Worm (Caenorhabditis elegans) whole organism, L4 larva: ENCODE results near the gene sumv-2.

Experiments
- F10B5.3 ChIP-seq: sonication (generic microtip); optimal IDR thresholded peaks from 2 replicates; lab custom pipeline; 2016; ENCODE audit warnings: mild to moderate bottlenecking, missing genetic modification characterization, missing compliant biosample characterization
- F26F4.8 ChIP-seq: fragments of 200-800 bp; sonication (Bioruptor generic); conservative IDR thresholded peaks from 2 replicates; pipeline ENCODE4 v1.3.6; 2022; ENCODE audit warnings: missing genetic modification characterization, missing compliant biosample characterization
- F37D6.2 ChIP-seq: sonication (generic microtip); optimal IDR thresholded peaks from 2 replicates; lab custom pipeline; 2016; ENCODE audit warnings: mild to moderate bottlenecking, missing genetic modification characterization, missing compliant biosample characterization
- R02D3.7 ChIP-seq: fragments of 150-350 bp; sonication (generic microtip); optimal IDR thresholded peaks from 3 replicates; lab custom pipeline; 2014; ENCODE audit warnings: missing biosample characterization, missing genetic modification characterization
- T20F7.1 ChIP-seq: fragments of 200-800 bp; sonication (Bioruptor generic); optimal IDR thresholded peaks from 2 replicates; lab custom pipeline; 2018; ENCODE audit warnings: mild to moderate bottlenecking, missing genetic modification characterization, missing compliant biosample characterization
- Y48G9A.11 ChIP-seq: fragments of 200-800 bp; sonication (Bioruptor generic); IDR thresholded peaks from 2 replicates; pipeline ENCODE4 v1.3.6; 2022; ENCODE audit warnings: missing genetic modification reagents, missing genetic modification characterization, missing compliant biosample characterization
- ZK546.5 ChIP-seq, 2 experiments: sonication (generic microtip); optimal IDR thresholded peaks; 2 replicates each; lab custom pipeline; 2017; ENCODE audit warnings: missing biosample characterization in 2 of 2, missing genetic modification characterization in 2 of 2
- aha-1 ChIP-seq: fragments of 150-350 bp; peaks from one replicate; lab custom pipeline; 2014; ENCODE audit warnings: missing biosample characterization, missing genetic modification characterization
- aly-2 ChIP-seq: sonication (generic microtip); optimal IDR thresholded peaks from 2 replicates; lab custom pipeline; 2018; ENCODE audit warnings: missing biosample characterization, missing genetic modification characterization
- ceh-20 ChIP-seq: fragments of 200-800 bp; sonication (Bioruptor generic); IDR thresholded peaks from 2 replicates; pipeline ENCODE4 v1.3.6; 2022; ENCODE audit warnings: missing genetic modification reagents, missing genetic modification characterization, missing compliant biosample characterization
- ceh-28 ChIP-seq: fragments of 150-350 bp; optimal IDR thresholded peaks from 2 replicates; lab custom pipeline; 2014; ENCODE audit warnings: missing biosample characterization, missing genetic modification reagents, missing genetic modification characterization
- ceh-44 ChIP-seq: fragments of 200-800 bp; sonication (Bioruptor generic); IDR thresholded peaks from 2 replicates; pipeline ENCODE4 v1.3.6; 2022; ENCODE audit warnings: missing genetic modification reagents, missing genetic modification characterization, missing compliant biosample characterization
- ceh-82 ChIP-seq: sonication (generic microtip); optimal IDR thresholded peaks from 2 replicates; lab custom pipeline; 2017; ENCODE audit warnings: missing biosample characterization, missing genetic modification characterization
- ces-1 ChIP-seq: fragments of 150-350 bp; sonication (generic microtip); optimal IDR thresholded peaks from 4 replicates; lab custom pipeline; 2014; ENCODE audit warnings: missing biosample characterization, missing genetic modification reagents, missing genetic modification characterization
- daf-12 ChIP-seq: fragments of 150-350 bp; optimal IDR thresholded peaks from 2 replicates; lab custom pipeline; 2014; ENCODE audit warnings: missing biosample characterization, missing genetic modification reagents, missing genetic modification characterization
- daf-19 ChIP-seq: fragments of 200-800 bp; sonication (Bioruptor generic); conservative IDR thresholded peaks from 2 replicates; pipeline ENCODE4 v1.3.6; 2022; ENCODE audit warnings: missing genetic modification characterization, missing compliant biosample characterization
- dmd-6 ChIP-seq: fragments of 200-800 bp; sonication (Bioruptor generic); IDR thresholded peaks from 2 replicates; pipeline ENCODE4 v1.3.6; 2022; ENCODE audit warnings: missing genetic modification reagents, missing genetic modification characterization, missing compliant biosample characterization
- dmd-8 ChIP-seq: fragments of 200-800 bp; sonication (Bioruptor generic); IDR thresholded peaks from 2 replicates; pipeline ENCODE4 v1.3.6; 2022; ENCODE audit warnings: missing genetic modification characterization, missing compliant biosample characterization
- dmd-9 ChIP-seq: fragments of 200-800 bp; sonication (Bioruptor generic); IDR thresholded peaks from 2 replicates; pipeline ENCODE4 v1.3.6; 2022; ENCODE audit warnings: missing genetic modification reagents, missing genetic modification characterization, missing compliant biosample characterization
- egl-27 ChIP-seq: sonication (generic microtip); optimal IDR thresholded peaks from 3 replicates; lab custom pipeline; 2017; ENCODE audit warnings: missing biosample characterization, missing genetic modification reagents, missing genetic modification characterization
- hif-1 ChIP-seq, 2 experiments: sonication (generic microtip); optimal IDR thresholded peaks; 2 replicates each; lab custom pipeline; 2016 to 2017; ENCODE audit warnings: missing compliant biosample characterization in 2 of 2, missing genetic modification characterization in 2 of 2, missing genetic modification reagents in 2 of 2, missing genotype in 2 of 2, mild to moderate bottlenecking in 1 of 2
- hlh-30 ChIP-seq: sonication (generic microtip); optimal IDR thresholded peaks from 2 replicates; lab custom pipeline; 2017; ENCODE audit warnings: antibody characterized with exemption, mild to moderate bottlenecking, missing genetic modification characterization, missing compliant biosample characterization; ENCODE audit not compliant: insufficient read depth
- lin-1 ChIP-seq: fragments of 200-800 bp; sonication (Bioruptor generic); IDR thresholded peaks from 2 replicates; pipeline ENCODE4 v1.3.6; 2022; ENCODE audit warnings: missing genetic modification reagents, missing genetic modification characterization, missing compliant biosample characterization
- lin-38 ChIP-seq: fragments of 200-800 bp; sonication (Bioruptor generic); IDR thresholded peaks from 2 replicates; pipeline ENCODE4 v1.3.6; 2022; ENCODE audit warnings: missing genetic modification reagents, missing genetic modification characterization, missing compliant biosample characterization
- lsy-2 ChIP-seq, 2 experiments: fragments of 150-350 bp in 1 of 2; sonication (generic microtip) in 1 of 2; optimal IDR thresholded peaks; 2 replicates each; lab custom pipeline; 2014 to 2017; ENCODE audit warnings: missing biosample characterization in 2 of 2, missing genetic modification characterization in 2 of 2
- madf-5 ChIP-seq, 2 experiments: fragments of 200-800 bp; sonication (Bioruptor generic); IDR thresholded peaks; 2 replicates each; pipeline ENCODE4 v1.3.6; 2022; ENCODE audit warnings: missing compliant biosample characterization in 2 of 2, missing genetic modification characterization in 2 of 2
- madf-9 ChIP-seq: fragments of 200-800 bp; sonication (Bioruptor generic); conservative IDR thresholded peaks from 2 replicates; pipeline ENCODE4 v1.3.6; 2022; ENCODE audit warnings: missing genetic modification reagents, missing genetic modification characterization, missing compliant biosample characterization
- mes-2 ChIP-seq: sonication (generic microtip); optimal IDR thresholded peaks from 2 replicates; lab custom pipeline; 2016; ENCODE audit warnings: missing genotype, mild to moderate bottlenecking, missing genetic modification characterization, missing compliant biosample characterization; ENCODE audit not compliant: poor library complexity, severe bottlenecking
- nhr-111 ChIP-seq: fragments of 200-800 bp; sonication (Bioruptor generic); optimal IDR thresholded peaks from 2 replicates; lab custom pipeline; 2018; ENCODE audit warnings: mild to moderate bottlenecking, missing genetic modification characterization, missing compliant biosample characterization
- nhr-25 ChIP-seq: sonication (generic microtip); optimal IDR thresholded peaks from 2 replicates; lab custom pipeline; 2017; ENCODE audit warnings: missing genetic modification characterization, mild to moderate bottlenecking, missing compliant biosample characterization, antibody characterized with exemption, moderate library complexity, borderline replicate concordance; ENCODE audit not compliant: insufficient read depth
- nhr-41 ChIP-seq: fragments of 200-800 bp; sonication (Bioruptor generic); IDR thresholded peaks from 2 replicates; pipeline ENCODE4 v1.3.6; 2022; ENCODE audit warnings: missing genetic modification reagents, missing genetic modification characterization, missing compliant biosample characterization
- nhr-42 ChIP-seq: fragments of 200-800 bp; sonication (Bioruptor generic); IDR thresholded peaks from 2 replicates; pipeline ENCODE4 v1.3.6; 2022; ENCODE audit warnings: missing genetic modification characterization, missing compliant biosample characterization
- nhr-76 ChIP-seq: fragments of 150-350 bp; optimal IDR thresholded peaks from 2 replicates; lab custom pipeline; 2014; ENCODE audit warnings: missing biosample characterization, missing genetic modification characterization
- nhr-77 ChIP-seq: fragments of 150-350 bp; optimal IDR thresholded peaks from 2 replicates; lab custom pipeline; 2014; ENCODE audit warnings: missing biosample characterization, missing genetic modification characterization
- pha-4 ChIP-seq, 2 experiments: fragments of 150-350 bp in 1 of 2; fragments of 200-800 bp in 1 of 2; sonication (Bioruptor generic) in 1 of 2; IDR thresholded peaks in 1 of 2; optimal IDR thresholded peaks in 1 of 2; 2 replicates each; pipeline versions ENCODE4 v1.3.6 to Lab custom; 2014 to 2022; ENCODE audit warnings: missing genetic modification characterization in 2 of 2, missing genetic modification reagents in 2 of 2, missing biosample characterization in 1 of 2, missing compliant biosample characterization in 1 of 2
- rbr-2 ChIP-seq: sonication (generic microtip); optimal IDR thresholded peaks from 2 replicates; lab custom pipeline; 2016; ENCODE audit warnings: missing genotype, missing genetic modification characterization, missing compliant biosample characterization
- sdz-12 ChIP-seq: fragments of 200-800 bp; sonication (Bioruptor generic); optimal IDR thresholded peaks from 2 replicates; lab custom pipeline; 2018; ENCODE audit warnings: mild to moderate bottlenecking, missing genetic modification characterization, missing compliant biosample characterization
- set-16 ChIP-seq: fragments of 200-800 bp; sonication (Bioruptor generic); IDR thresholded peaks from 2 replicates; pipeline ENCODE4 v1.3.6; 2022; ENCODE audit warnings: missing genetic modification reagents, missing genetic modification characterization, missing compliant biosample characterization
- skn-1 ChIP-seq: fragments of 150-350 bp; optimal IDR thresholded peaks from 2 replicates; lab custom pipeline; 2014; ENCODE audit warnings: missing biosample characterization, missing genetic modification characterization
- snpc-1.2 ChIP-seq: fragments of 200-800 bp; sonication (Bioruptor generic); IDR thresholded peaks from 2 replicates; pipeline ENCODE4 v1.3.6; 2022; ENCODE audit warnings: missing genetic modification reagents, missing genetic modification characterization, missing compliant biosample characterization
- spr-3 ChIP-seq: fragments of 200-800 bp; sonication (Bioruptor generic); optimal IDR thresholded peaks from 2 replicates; lab custom pipeline; 2018; ENCODE audit warnings: mild to moderate bottlenecking, missing genetic modification characterization, missing compliant biosample characterization
- unc-130 ChIP-seq: sonication (generic microtip); optimal IDR thresholded peaks from 2 replicates; lab custom pipeline; 2016; ENCODE audit warnings: missing genetic modification reagents, missing genetic modification characterization, missing compliant biosample characterization
- unc-62 ChIP-seq, 3 experiments: fragments of 150-350 bp in 1 of 3; sonication (generic microtip); optimal IDR thresholded peaks in 2 of 3; peaks in 1 of 3; 1 replicate in 1 of 3; 2 replicates in 2 of 3; lab custom pipeline; 2014 to 2017; ENCODE audit warnings: missing biosample characterization in 3 of 3, missing genetic modification characterization in 3 of 3, missing genetic modification reagents in 3 of 3, missing genotype in 1 of 3
- zfp-3 ChIP-seq: fragments of 200-800 bp; sonication (Bioruptor generic); conservative IDR thresholded peaks from 2 replicates; pipeline ENCODE4 v1.3.6; 2022; ENCODE audit warnings: missing genetic modification reagents, missing genetic modification characterization, missing compliant biosample characterization
- zip-11 ChIP-seq: fragments of 200-800 bp; sonication (Bioruptor generic); IDR thresholded peaks from 2 replicates; pipeline ENCODE4 v1.3.6; 2022; ENCODE audit warnings: missing genetic modification characterization, missing compliant biosample characterization
- zip-2 ChIP-seq: fragments of 150-350 bp; optimal IDR thresholded peaks from 2 replicates; lab custom pipeline; 2014; ENCODE audit warnings: missing biosample characterization, missing genetic modification characterization
- ztf-7 ChIP-seq: fragments of 150-350 bp; optimal IDR thresholded peaks from 2 replicates; lab custom pipeline; 2014; ENCODE audit warnings: missing biosample characterization, missing genetic modification characterization

Gene sumv-2

DNA sequence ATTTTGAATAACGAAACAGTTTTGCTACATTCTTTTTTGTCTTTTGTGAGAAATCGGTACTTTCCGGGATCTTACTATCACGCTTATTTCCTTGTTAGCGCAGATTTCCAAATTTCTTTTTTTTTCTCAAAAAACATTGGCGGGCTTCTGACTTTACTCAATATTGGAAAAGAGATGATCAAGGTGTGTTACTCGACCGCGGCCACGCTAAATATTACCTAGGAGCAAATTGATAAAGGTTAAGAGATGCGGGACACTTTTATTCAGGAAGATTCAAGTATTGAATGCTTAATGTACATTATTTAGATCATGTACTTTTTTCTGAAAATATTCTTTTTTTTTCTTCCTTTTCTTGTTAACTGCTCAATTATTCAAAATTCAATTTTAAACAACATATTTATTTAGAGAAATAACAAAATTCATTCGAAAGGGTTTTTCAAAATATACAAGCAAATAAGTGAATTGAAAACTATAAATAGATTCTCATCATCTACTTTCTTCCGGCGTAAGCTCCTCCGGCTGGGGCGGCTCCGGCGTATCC, 30.0 kb downstream of the sumv-2 start (continued):
- TF ChIP-seq F37D6.2 (tag; lab: Kevin White, UChicago), result no peak
- no peak for TF ChIP-seq sdz-12 (GFP tag; lab: Kevin White, UChicago)
- TF ChIP-seq ztf-7, result no peak
- TF ChIP-seq T20F7.1 (GFP tag; lab: Kevin White, UChicago), result no peak
- no peak for TF ChIP-seq daf-12
- no peak for TF ChIP-seq nhr-77 (tag; lab: Kevin White, UChicago)
- TF ChIP-seq ceh-28 (tag; lab: Kevin White, UChicago), result no peak
- TF ChIP-seq lin-38 (GFP tag; lab: Robert Waterston, UW), result no peak
- no peak for TF ChIP-seq dmd-6 (GFP tag; lab: Robert Waterston, UW)
- TF ChIP-seq Y48G9A.11 (GFP tag; lab: Robert Waterston, UW), result no peak

DNA sequence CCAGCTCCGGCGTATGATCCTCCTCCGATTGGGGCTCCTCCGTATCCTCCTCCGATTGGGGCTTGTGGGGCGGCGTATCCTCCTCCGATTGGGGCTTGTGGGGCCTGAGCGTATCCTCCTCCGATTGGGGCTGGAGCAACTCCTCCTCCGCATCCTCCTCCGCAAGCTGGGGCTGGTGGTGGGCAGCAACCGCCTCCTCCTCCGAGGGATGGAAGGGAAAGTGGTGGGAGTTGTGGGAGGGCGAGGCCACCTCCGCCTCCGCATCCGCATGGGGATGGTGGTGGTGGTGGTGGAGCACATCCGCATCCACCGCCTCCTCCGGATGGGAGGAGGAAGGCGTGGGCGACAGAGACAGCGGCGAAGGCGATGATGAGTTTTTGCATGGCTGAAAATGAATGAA, 30.5 kb downstream of the sumv-2 start, which contains the start of gene F41F3.3:
Gene F41F3.3, minus strand, starts transcription at position 383 of the 400 bp plus-strand sequence.
- no peak for TF ChIP-seq nhr-111 (GFP tag; lab: Kevin White, UChicago)
- no peak for TF ChIP-seq daf-19 (GFP tag; lab: Robert Waterston, UW)
- peak; percentile 99 for TF ChIP-seq set-16 (GFP tag; lab: Robert Waterston, UW)
- 0 out of 2 replicates have a peak, but pooled peaks have one; percentile 38 for TF ChIP-seq F26F4.8 (GFP tag; lab: Robert Waterston, UW)
- TF ChIP-seq rbr-2, result no peak
- TF ChIP-seq pha-4 (GFP tag; IDR thresholded peaks at IDR 0.05; lab: Robert Waterston, UW), result peak; percentile 38; the same call in 1 of the 2 replicates
- TF ChIP-seq pha-4 (tag; optimal IDR thresholded peaks at IDR 0.05; lab: Kevin White, UChicago), result no peak
- no peak for TF ChIP-seq ztf-7
- TF ChIP-seq sdz-12 (GFP tag; lab: Kevin White, UChicago), result peak; percentile 25
- TF ChIP-seq madf-9 (GFP tag; lab: Robert Waterston, UW), result no peak
- TF ChIP-seq ces-1 (GFP tag; lab: Kevin White, UChicago), result no peak
- TF ChIP-seq T20F7.1 (GFP tag; lab: Kevin White, UChicago), result no peak
- no peak for TF ChIP-seq nhr-25 (tag; lab: Kevin White, UChicago)
- TF ChIP-seq lin-38 (GFP tag; lab: Robert Waterston, UW), result no peak
- no peak for TF ChIP-seq zip-11 (GFP tag; lab: Robert Waterston, UW)
- no peak for TF ChIP-seq skn-1
- no peak for TF ChIP-seq dmd-9 (GFP tag; lab: Robert Waterston, UW)
- TF ChIP-seq ZK546.5 (tag; optimal IDR thresholded peaks at IDR 0.05; lab: Kevin White, UChicago), result no peak
- TF ChIP-seq spr-3, result peak; percentile 10
- peak; percentile 62 for TF ChIP-seq aha-1 (tag; lab: Kevin White, UChicago)
- TF ChIP-seq madf-5 (GFP tag; IDR thresholded peaks at IDR 0.05; lab: Robert Waterston, UW), result no peak
- no peak for TF ChIP-seq lsy-2 (tag; optimal IDR thresholded peaks at IDR 0.05; lab: Kevin White, UChicago)
- TF ChIP-seq ceh-44 (GFP tag; lab: Robert Waterston, UW), result no peak
- TF ChIP-seq nhr-76 (tag; lab: Kevin White, UChicago), result no peak
- TF ChIP-seq lin-1 (GFP tag; lab: Robert Waterston, UW), result no peak
- peak; percentile 30 for TF ChIP-seq mes-2 (tag; lab: Kevin White, UChicago)
- no peak for TF ChIP-seq nhr-41
- TF ChIP-seq unc-130, result no peak
- no peak for TF ChIP-seq unc-62 (GFP tag; optimal IDR thresholded peaks at IDR 0.05 in 1 of 2; lab: Kevin White, UChicago)
- TF ChIP-seq unc-62 (tag; optimal IDR thresholded peaks at IDR 0.05; lab: Kevin White, UChicago), result no peak
- TF ChIP-seq egl-27 (tag; lab: Kevin White, UChicago), result no peak
- TF ChIP-seq F10B5.3 (tag; lab: Kevin White, UChicago), result no peak
- TF ChIP-seq R02D3.7 (tag; lab: Kevin White, UChicago), result no peak
- TF ChIP-seq daf-12, result no peak
- no peak for TF ChIP-seq zfp-3 (GFP tag; lab: Robert Waterston, UW)
- no peak for TF ChIP-seq ceh-82 (tag; lab: Kevin White, UChicago)
- TF ChIP-seq hif-1 (tag; optimal IDR thresholded peaks at IDR 0.05; lab: Kevin White, UChicago), result peak in 1 of 2 experiments; percentile 14
- TF ChIP-seq hlh-30 (tag; lab: Kevin White, UChicago), result no peak
- TF ChIP-seq aly-2 (tag; lab: Kevin White, UChicago), result no peak
- no peak for TF ChIP-seq ceh-20 (GFP tag; lab: Robert Waterston, UW)
- peak; percentile 51; the same call in 1 of the 2 replicates for TF ChIP-seq snpc-1.2 (GFP tag; lab: Robert Waterston, UW)
- no peak for TF ChIP-seq nhr-42 (GFP tag; lab: Robert Waterston, UW)
- no peak for TF ChIP-seq zip-2 (tag; lab: Kevin White, UChicago)
- 0 out of 2 replicates have a peak, but pooled peaks have one; percentile 32 for TF ChIP-seq dmd-8 (GFP tag; lab: Robert Waterston, UW)
